Worm (Caenorhabditis elegans) whole organism, late embryonic: ENCODE results near the gene nspg-11.

Experiments
- ceh-9 ChIP-seq: sonication (generic microtip); optimal IDR thresholded peaks from 2 replicates; lab custom pipeline; 2016; ENCODE audit warnings: mild to moderate bottlenecking, missing genetic modification characterization, inconsistent platforms, missing compliant biosample characterization
- ets-4 ChIP-seq: sonication (generic microtip); optimal IDR thresholded peaks from 2 replicates; lab custom pipeline; 2016; ENCODE audit warnings: missing genetic modification characterization, missing compliant biosample characterization
- hlh-30 ChIP-seq: sonication (generic microtip); optimal IDR thresholded peaks from 2 replicates; lab custom pipeline; 2017; ENCODE audit warnings: antibody characterized with exemption, missing genetic modification characterization, missing compliant biosample characterization; ENCODE audit not compliant: insufficient read depth
- pqm-1 ChIP-seq: sonication (generic microtip); optimal IDR thresholded peaks from 2 replicates; lab custom pipeline; 2016; ENCODE audit warnings: missing genetic modification characterization, missing compliant biosample characterization
- sox-2 ChIP-seq: fragments of 200-800 bp; sonication (Bioruptor generic); IDR thresholded peaks from 2 replicates; pipeline ENCODE4 v1.3.6; 2022; ENCODE audit warnings: missing genetic modification reagents, missing genetic modification characterization, missing compliant biosample characterization
- tbx-2 ChIP-seq: sonication (generic microtip); optimal IDR thresholded peaks from 2 replicates; lab custom pipeline; 2016; ENCODE audit warnings: missing genetic modification characterization, missing compliant biosample characterization
- tbx-7 ChIP-seq: sonication (generic microtip); optimal IDR thresholded peaks from 2 replicates; lab custom pipeline; 2016; ENCODE audit warnings: missing genotype, missing genetic modification characterization, missing compliant biosample characterization
- ttx-3 ChIP-seq: sonication (generic microtip); optimal IDR thresholded peaks from 2 replicates; lab custom pipeline; 2016; ENCODE audit warnings: missing genetic modification reagents, missing genetic modification characterization, missing compliant biosample characterization
- unc-42 ChIP-seq: sonication (generic microtip); optimal IDR thresholded peaks from 2 replicates; lab custom pipeline; 2016; ENCODE audit warnings: missing genotype, missing genetic modification characterization, missing compliant biosample characterization
- unc-55 ChIP-seq: sonication (generic microtip); optimal IDR thresholded peaks from 2 replicates; lab custom pipeline; 2017; ENCODE audit warnings: missing biosample characterization, missing genetic modification reagents, missing genetic modification characterization

DNA sequence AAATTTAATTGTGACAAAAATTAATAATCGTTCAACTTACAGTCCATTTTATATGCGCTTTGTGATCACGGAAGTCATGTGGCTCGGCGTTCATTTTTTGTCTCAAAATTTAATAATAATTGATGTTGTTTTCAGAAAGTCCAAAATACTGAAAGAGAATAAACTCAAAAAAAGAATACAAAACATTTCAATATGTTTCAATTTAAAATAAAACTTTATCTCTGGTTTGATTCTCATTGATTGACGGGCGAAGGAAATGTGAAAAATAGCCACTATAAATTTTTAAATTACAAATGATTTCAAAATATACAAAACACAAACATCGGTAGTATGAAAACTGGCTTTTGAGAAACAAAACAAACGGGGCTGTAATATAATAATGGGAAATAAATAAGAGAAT lies 15.3 kb upstream of the nspg-11 start, which contains the start of gene T20D3.6:
- no peak for TF ChIP-seq pqm-1 (tag; lab: Kevin White, UChicago)
- TF ChIP-seq tbx-2 (tag; lab: Kevin White, UChicago) = no peak
- TF ChIP-seq ttx-3 (tag; lab: Kevin White, UChicago) = no peak
- no peak for TF ChIP-seq unc-42 (tag; lab: Kevin White, UChicago)
- no peak for TF ChIP-seq ceh-9 (tag; lab: Kevin White, UChicago)
- no peak for TF ChIP-seq ets-4 (tag; lab: Kevin White, UChicago)
- no peak for TF ChIP-seq sox-2 (GFP tag; lab: Robert Waterston, UW)
- TF ChIP-seq unc-55 (GFP tag; lab: Kevin White, UChicago) = no peak
- TF ChIP-seq hlh-30 (tag; lab: Kevin White, UChicago) = no peak
- no peak for TF ChIP-seq tbx-7 (tag; lab: Kevin White, UChicago)
